Fruit fly (Drosophila melanogaster): Measurements from ENCODE around the gene CG14990.

DNA sequence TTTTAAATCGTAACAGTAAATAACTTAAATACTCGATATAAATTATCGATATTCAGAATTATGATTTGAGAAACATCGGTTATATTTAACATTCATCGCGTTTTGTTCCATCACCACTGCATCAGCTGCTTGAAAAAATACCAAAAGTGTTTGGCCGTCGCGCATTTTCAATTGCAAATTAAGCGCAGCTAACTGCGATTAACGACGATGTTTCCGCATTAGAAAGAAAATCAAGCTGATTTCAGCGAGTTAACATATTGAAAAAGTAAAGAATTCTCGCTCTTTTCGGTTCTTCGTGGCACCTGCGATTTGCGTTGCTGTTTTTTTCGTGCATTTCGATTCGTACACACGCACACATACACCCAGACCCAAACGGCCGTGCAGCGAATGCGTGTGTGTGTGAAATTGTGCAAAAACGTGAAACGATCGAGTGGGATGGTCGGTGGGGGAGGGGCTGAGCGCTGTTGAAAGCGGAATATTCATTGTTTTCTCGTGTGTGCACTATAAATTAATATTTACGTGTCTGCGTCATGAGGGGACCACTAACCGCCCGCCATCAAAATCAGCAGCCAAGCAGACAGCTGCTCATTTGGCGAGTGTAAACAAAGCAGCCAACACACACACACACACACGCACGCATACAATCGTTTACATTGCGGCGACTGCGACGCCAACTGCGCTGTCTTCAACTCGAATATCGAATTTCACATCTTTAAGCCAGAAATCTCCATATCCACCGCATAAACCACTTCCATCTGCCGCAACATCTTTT, 15.3 kb downstream of the CG14990 start, which contains the start of gene Ack:
- no peak for TF ChIP-seq CG7101 (tag; optimal IDR thresholded peaks at IDR 0.05)
- no peak for TF ChIP-seq Crg-1 (GFP tag; optimal IDR thresholded peaks at IDR 0.05)
- no peak for TF ChIP-seq pad (GFP tag; optimal IDR thresholded peaks at IDR 0.05)
- peak; percentile 37 for TF ChIP-seq tj (GFP tag; optimal IDR thresholded peaks at IDR 0.05)
- no peak for TF ChIP-seq ovo (GFP tag; optimal IDR thresholded peaks at IDR 0.05)
- TF ChIP-seq cic (GFP tag; optimal IDR thresholded peaks at IDR 0.05) = peak; percentile 58
- no peak for TF ChIP-seq CG1620 (GFP tag; optimal IDR thresholded peaks at IDR 0.05)

Data from whole organism, adult.